Worm (Caenorhabditis elegans) whole organism, L2 larva: Measurements from ENCODE around the gene cnnm-1.

ENCODE experiments used
- F13H6.1 ChIP-seq: sonication (generic microtip); optimal IDR thresholded peaks from 2 replicates; lab custom pipeline; 2016; ENCODE audit warnings: missing genetic modification characterization, missing compliant biosample characterization
- R02D3.7 ChIP-seq: fragments of 150-350 bp; optimal IDR thresholded peaks from 2 replicates; lab custom pipeline; 2014; ENCODE audit warnings: missing biosample characterization, missing genetic modification characterization
- ZK546.5 ChIP-seq: sonication (generic microtip); optimal IDR thresholded peaks from 2 replicates; lab custom pipeline; 2017; ENCODE audit warnings: missing biosample characterization, missing genetic modification characterization
- alr-1 ChIP-seq: fragments of 150-350 bp; optimal IDR thresholded peaks from 2 replicates; lab custom pipeline; 2014; ENCODE audit warnings: missing biosample characterization, missing genetic modification characterization
- blmp-1 ChIP-seq: sonication (generic microtip); optimal IDR thresholded peaks from 2 replicates; lab custom pipeline; 2017; ENCODE audit warnings: missing genetic modification characterization, mild to moderate bottlenecking, missing compliant biosample characterization, antibody characterized with exemption, moderate library complexity; ENCODE audit not compliant: insufficient read depth
- ceh-16 ChIP-seq: fragments of 150-350 bp; optimal IDR thresholded peaks from 2 replicates; lab custom pipeline; 2014; ENCODE audit warnings: missing biosample characterization, missing genetic modification characterization
- crh-2 ChIP-seq: sonication (generic microtip); optimal IDR thresholded peaks from 2 replicates; lab custom pipeline; 2017; ENCODE audit warnings: missing biosample characterization, missing genetic modification characterization
- dmd-4 ChIP-seq: sonication (generic microtip); optimal IDR thresholded peaks from 2 replicates; lab custom pipeline; 2017; ENCODE audit warnings: missing biosample characterization, missing genetic modification characterization
- elt-3 ChIP-seq: sonication (generic microtip); optimal IDR thresholded peaks from 2 replicates; lab custom pipeline; 2017; ENCODE audit warnings: missing biosample characterization, missing genetic modification characterization
- fos-1 ChIP-seq: fragments of 150-350 bp; optimal IDR thresholded peaks from 2 replicates; lab custom pipeline; 2014; ENCODE audit warnings: missing biosample characterization, missing genetic modification characterization
- gmeb-1 ChIP-seq: fragments of 150-350 bp; optimal IDR thresholded peaks from 2 replicates; lab custom pipeline; 2014; ENCODE audit warnings: missing biosample characterization, missing genetic modification characterization
- lin-11 ChIP-seq: fragments of 150-350 bp; sonication (generic microtip); optimal IDR thresholded peaks from 2 replicates; lab custom pipeline; 2014; ENCODE audit warnings: missing biosample characterization, missing genetic modification characterization, inconsistent platforms, mixed read lengths
- lin-13 ChIP-seq: fragments of 150-350 bp; optimal IDR thresholded peaks from 2 replicates; lab custom pipeline; 2014; ENCODE audit warnings: missing biosample characterization, missing genetic modification reagents, missing genetic modification characterization
- lin-39 ChIP-seq: fragments of 150-350 bp; optimal IDR thresholded peaks from 2 replicates; lab custom pipeline; 2014; ENCODE audit warnings: missing biosample characterization, missing genetic modification reagents, missing genetic modification characterization
- lsy-2 ChIP-seq, 2 experiments: fragments of 150-350 bp in 1 of 2; sonication (generic microtip) in 1 of 2; optimal IDR thresholded peaks; 2 replicates each; lab custom pipeline; 2014 to 2017; ENCODE audit warnings: missing biosample characterization in 2 of 2, missing genetic modification characterization in 2 of 2
- mab-5 ChIP-seq: fragments of 150-350 bp; optimal IDR thresholded peaks from 2 replicates; lab custom pipeline; 2014; ENCODE audit warnings: missing biosample characterization, missing genetic modification characterization
- mdl-1 ChIP-seq, 2 experiments: fragments of 150-350 bp in 1 of 2; sonication (generic microtip) in 1 of 2; optimal IDR thresholded peaks; 2 replicates each; lab custom pipeline; 2017; ENCODE audit warnings: missing biosample characterization in 2 of 2, missing genetic modification characterization in 2 of 2
- nhr-10 ChIP-seq: sonication (generic microtip); optimal IDR thresholded peaks from 2 replicates; lab custom pipeline; 2017; ENCODE audit warnings: missing biosample characterization, missing genetic modification characterization
- nhr-12 ChIP-seq: fragments of 150-350 bp; optimal IDR thresholded peaks from 2 replicates; lab custom pipeline; 2014; ENCODE audit warnings: missing biosample characterization, missing genetic modification characterization
- nhr-129 ChIP-seq: fragments of 150-350 bp; optimal IDR thresholded peaks from 2 replicates; lab custom pipeline; 2014; ENCODE audit warnings: missing biosample characterization, missing genetic modification characterization
- nhr-23 ChIP-seq: fragments of 150-350 bp; optimal IDR thresholded peaks from 2 replicates; lab custom pipeline; 2014; ENCODE audit warnings: missing biosample characterization, missing genetic modification reagents, missing genetic modification characterization
- nhr-6 ChIP-seq: fragments of 150-350 bp; optimal IDR thresholded peaks from 2 replicates; lab custom pipeline; 2014; ENCODE audit warnings: missing biosample characterization, missing genetic modification characterization
- peb-1 ChIP-seq: fragments of 150-350 bp; optimal IDR thresholded peaks from 2 replicates; lab custom pipeline; 2014; ENCODE audit warnings: missing biosample characterization, missing genetic modification characterization
- sem-4 ChIP-seq: fragments of 150-350 bp; optimal IDR thresholded peaks from 2 replicates; lab custom pipeline; 2014; ENCODE audit warnings: missing biosample characterization, missing genetic modification reagents, missing genetic modification characterization
- skn-1 ChIP-seq: sonication (generic microtip); optimal IDR thresholded peaks from 2 replicates; lab custom pipeline; 2017; ENCODE audit warnings: missing biosample characterization, missing genetic modification characterization
- sma-3 ChIP-seq: sonication (generic microtip); optimal IDR thresholded peaks from 2 replicates; lab custom pipeline; 2016; ENCODE audit warnings: missing genetic modification reagents, missing genetic modification characterization, missing compliant biosample characterization
- sma-9 ChIP-seq, 2 experiments: fragments of 150-350 bp in 1 of 2; sonication (generic microtip) in 1 of 2; optimal IDR thresholded peaks; 2 replicates each; lab custom pipeline; 2014 to 2016; ENCODE audit warnings: missing genetic modification characterization in 2 of 2, mild to moderate bottlenecking in 1 of 2, missing biosample characterization in 1 of 2, missing compliant biosample characterization in 1 of 2, missing genetic modification reagents in 1 of 2, moderate library complexity in 1 of 2
- snpc-4 ChIP-seq: fragments of 150-350 bp; optimal IDR thresholded peaks from 2 replicates; lab custom pipeline; 2014; ENCODE audit warnings: missing biosample characterization, missing genetic modification characterization
- unc-39 ChIP-seq: fragments of 150-350 bp; optimal IDR thresholded peaks from 2 replicates; lab custom pipeline; 2014; ENCODE audit warnings: missing biosample characterization, missing genetic modification characterization
- unc-55 ChIP-seq: fragments of 150-350 bp; sonication (generic microtip); optimal IDR thresholded peaks from 3 replicates; lab custom pipeline; 2014; ENCODE audit warnings: missing biosample characterization, missing genetic modification reagents, missing genetic modification characterization
- unc-62 ChIP-seq: fragments of 150-350 bp; optimal IDR thresholded peaks from 2 replicates; lab custom pipeline; 2014; ENCODE audit warnings: missing biosample characterization, missing genetic modification reagents, missing genetic modification characterization
- zag-1 ChIP-seq: fragments of 150-350 bp; optimal IDR thresholded peaks from 2 replicates; lab custom pipeline; 2014; ENCODE audit warnings: missing biosample characterization, missing genetic modification characterization
- ztf-1 ChIP-seq: fragments of 200-800 bp; sonication (Bioruptor generic); conservative IDR thresholded peaks from 2 replicates; pipeline ENCODE4 v1.3.6; 2022; ENCODE audit warnings: missing genetic modification characterization, missing compliant biosample characterization
- ztf-11 ChIP-seq: sonication (generic microtip); optimal IDR thresholded peaks from 2 replicates; lab custom pipeline; 2017; ENCODE audit warnings: missing biosample characterization, missing genetic modification characterization
- ztf-4 ChIP-seq: fragments of 150-350 bp; optimal IDR thresholded peaks from 2 replicates; lab custom pipeline; 2014; ENCODE audit warnings: missing biosample characterization, missing genetic modification characterization

cnnm-1 gene

ce11 chrIV:17249691-17250181 lies 43.1 kb upstream of the cnnm-1 start, which contains the start of gene eelo-2 (continued):
- TF ChIP-seq nhr-10 (tag; lab: Kevin White, UChicago) (peak; percentile 93), blmp-1 (tag; lab: Kevin White, UChicago) (peak; percentile 84), peb-1 (no peak), lin-13 (GFP tag; lab: Kevin White, UChicago) (peak; percentile 98)
- TF ChIP-seq, all 48 proteins: peak for 42

DNA sequence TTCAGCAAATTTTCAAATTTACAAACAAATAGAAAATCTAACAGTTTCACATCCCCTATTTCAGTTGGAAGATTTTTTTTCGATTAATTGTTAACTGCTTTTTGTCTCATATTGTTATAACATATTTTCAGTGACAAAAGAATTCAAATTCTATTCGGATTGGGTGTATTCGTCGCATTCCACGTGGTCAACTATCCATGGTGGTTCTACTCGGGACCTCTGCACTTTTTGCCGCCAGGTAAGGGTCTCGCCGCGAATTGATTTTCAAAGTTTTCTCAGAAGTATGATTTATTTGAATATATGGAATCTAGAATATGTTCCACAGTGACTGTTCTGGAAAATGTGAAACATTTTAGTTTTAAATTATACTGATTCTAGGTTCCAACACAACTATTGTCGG lies 41.9 kb upstream of the cnnm-1 start:
- no peak for TF ChIP-seq ztf-1 (GFP tag; lab: Robert Waterston, UW)
- no peak for TF ChIP-seq nhr-129 (tag; lab: Kevin White, UChicago)
- TF ChIP-seq unc-55 (GFP tag; lab: Kevin White, UChicago) = no peak
- TF ChIP-seq lin-11 = no peak
- no peak for TF ChIP-seq sma-9 (GFP tag; optimal IDR thresholded peaks at IDR 0.05; lab: Kevin White, UChicago)
- TF ChIP-seq sma-9 (tag; optimal IDR thresholded peaks at IDR 0.05; lab: Kevin White, UChicago) = no peak
- no peak for TF ChIP-seq ztf-4 (tag; lab: Kevin White, UChicago)
- TF ChIP-seq alr-1 (tag; lab: Kevin White, UChicago) = no peak
- no peak for TF ChIP-seq lin-13 (GFP tag; lab: Kevin White, UChicago)
- no peak for TF ChIP-seq R02D3.7 (tag; lab: Kevin White, UChicago)
- no peak for TF ChIP-seq nhr-12 (tag; lab: Kevin White, UChicago)
- no peak for TF ChIP-seq peb-1

DNA sequence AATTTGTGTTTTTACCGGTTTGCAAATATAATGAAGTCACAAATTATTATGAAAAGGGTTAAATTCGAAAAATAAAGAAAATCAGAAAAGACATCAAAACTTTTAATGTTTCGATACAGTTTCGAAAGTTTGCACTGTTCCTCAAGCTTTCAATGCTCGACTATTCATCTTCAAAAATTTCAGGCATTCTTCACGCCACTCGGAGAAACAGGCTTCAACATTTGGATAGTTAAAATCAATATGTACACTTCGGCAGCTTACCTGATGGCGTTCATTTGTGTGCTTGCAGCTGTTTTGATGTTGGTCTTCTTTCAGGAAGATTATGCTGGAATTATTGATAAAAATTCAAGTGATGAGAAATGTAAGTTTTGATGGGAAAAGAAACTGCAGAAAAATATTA lies 40.5 kb upstream of the cnnm-1 start:
- TF ChIP-seq peb-1 (no peak), unc-55 (GFP tag; lab: Kevin White, UChicago) (no peak), fos-1 (no peak), lin-39 (tag; lab: Kevin White, UChicago) (no peak), unc-62 (GFP tag; lab: Kevin White, UChicago) (no peak), lsy-2 (tag; optimal IDR thresholded peaks at IDR 0.05; lab: Kevin White, UChicago) (no peak), unc-39 (tag; lab: Kevin White, UChicago) (no peak), nhr-23 (tag; lab: Kevin White, UChicago) (no peak), skn-1 (tag; lab: Kevin White, UChicago) (no peak), ceh-16 (tag; lab: Kevin White, UChicago) (no peak), dmd-4 (no peak), nhr-6 (tag; lab: Kevin White, UChicago) (no peak), snpc-4 (no peak), zag-1 (tag; lab: Kevin White, UChicago) (no peak), crh-2 (tag; lab: Kevin White, UChicago) (no peak)

- no peak for TF ChIP-seq unc-39 (tag; lab: Kevin White, UChicago)
- no peak for TF ChIP-seq unc-55 (GFP tag; lab: Kevin White, UChicago)
- TF ChIP-seq elt-3 (tag; lab: Kevin White, UChicago) = no peak
- peak; percentile 58 for TF ChIP-seq gmeb-1
- TF ChIP-seq nhr-6 (tag; lab: Kevin White, UChicago) = no peak
- TF ChIP-seq ztf-1 (GFP tag; lab: Robert Waterston, UW) = no peak
- TF ChIP-seq nhr-23 (tag; lab: Kevin White, UChicago) = no peak
- TF ChIP-seq mdl-1 (tag; optimal IDR thresholded peaks at IDR 0.05; lab: Kevin White, UChicago) = no peak
- TF ChIP-seq fos-1 = peak; percentile 97
- no peak for TF ChIP-seq sem-4 (tag; lab: Kevin White, UChicago)
- peak; percentile 91 for TF ChIP-seq sma-9 (GFP tag; optimal IDR thresholded peaks at IDR 0.05; lab: Kevin White, UChicago)
- no peak for TF ChIP-seq sma-9 (tag; optimal IDR thresholded peaks at IDR 0.05; lab: Kevin White, UChicago)
- no peak for TF ChIP-seq ztf-11 (tag; lab: Kevin White, UChicago)
- no peak for TF ChIP-seq mab-5
- peak; percentile 68 for TF ChIP-seq crh-2 (tag; lab: Kevin White, UChicago)
- no peak for TF ChIP-seq alr-1 (tag; lab: Kevin White, UChicago)
- no peak for TF ChIP-seq dmd-4
- no peak for TF ChIP-seq ZK546.5
- no peak for TF ChIP-seq unc-62 (GFP tag; lab: Kevin White, UChicago)
- TF ChIP-seq sma-3 (GFP tag; lab: Kevin White, UChicago) = peak; percentile 26
- TF ChIP-seq F13H6.1 (tag; lab: Kevin White, UChicago) = peak; percentile 72
These were observed 38.6 kb upstream of the cnnm-1 start, which contains the start of gene ZK550.2 for ce11 chrIV:17245200-17245599. Gene ZK550.2, plus strand, starts transcription at chrIV:17245584.
